Fruit fly (Drosophila melanogaster) whole organism, wandering third instar larva: Measurements from ENCODE around the gene can.

Source experiments
- Abd-B ChIP-seq: fragments of >200 bp; optimal IDR thresholded peaks from 2 replicates; lab custom pipeline; 2017; ENCODE audit warnings: missing biosample characterization, missing genetic modification characterization
- CG32264 ChIP-seq: fragments of 200-800 bp; sonication (Bioruptor generic); optimal IDR thresholded peaks from 2 replicates; lab custom pipeline; 2016; ENCODE audit warnings: missing biosample characterization, missing genetic modification characterization
- CG9705 ChIP-seq: fragments of 200-800 bp; sonication (Bioruptor generic); optimal IDR thresholded peaks from 2 replicates; lab custom pipeline; 2018; ENCODE audit warnings: missing biosample characterization, mild to moderate bottlenecking, missing genetic modification characterization
- CrebA ChIP-seq: fragments of 200-800 bp; sonication (Bioruptor generic); optimal IDR thresholded peaks from 2 replicates; lab custom pipeline; 2016; ENCODE audit warnings: missing biosample characterization, mild to moderate bottlenecking, missing genetic modification characterization, borderline replicate concordance
- Dfd ChIP-seq: fragments of >200 bp; optimal IDR thresholded peaks from 2 replicates; lab custom pipeline; 2017; ENCODE audit warnings: missing biosample characterization, missing genetic modification characterization
- Dif ChIP-seq: fragments of 200-275, 200-300 bp; sonication (Bioruptor generic); optimal IDR thresholded peaks from 2 replicates; lab custom pipeline; 2018; ENCODE audit warnings: missing biosample characterization, missing genetic modification characterization; ENCODE audit not compliant: partially characterized antibody
- GATAd ChIP-seq: sonication (Bioruptor generic); optimal IDR thresholded peaks from 2 replicates; lab custom pipeline; 2016; ENCODE audit warnings: missing biosample characterization, missing genetic modification characterization
- HLH106 ChIP-seq: fragments of 200-800 bp; optimal IDR thresholded peaks from 3 replicates; lab custom pipeline; 2019; ENCODE audit warnings: missing biosample characterization, mild to moderate bottlenecking, missing genetic modification characterization, moderate library complexity
- Hnf4 ChIP-seq: fragments of 200-800 bp; sonication (Bioruptor generic); optimal IDR thresholded peaks from 2 replicates; lab custom pipeline; 2016; ENCODE audit warnings: missing biosample characterization, mild to moderate bottlenecking, missing genetic modification characterization
- Hr78 ChIP-seq: fragments of >200 bp; optimal IDR thresholded peaks from 2 replicates; lab custom pipeline; 2017; ENCODE audit warnings: missing biosample characterization, missing genetic modification characterization
- Hr83 ChIP-seq: fragments of 200-300 bp; sonication (Bioruptor generic); optimal IDR thresholded peaks from 2 replicates; lab custom pipeline; 2016; ENCODE audit warnings: missing biosample characterization, mild to moderate bottlenecking, missing genetic modification characterization, moderate library complexity; ENCODE audit not compliant: poor library complexity, severe bottlenecking
- Jra ChIP-seq: sonication (Bioruptor generic); optimal IDR thresholded peaks from 2 replicates; lab custom pipeline; 2016; ENCODE audit warnings: missing biosample characterization, missing genetic modification characterization
- Mio ChIP-seq: sonication (Bioruptor generic); optimal IDR thresholded peaks from 2 replicates; lab custom pipeline; 2016; ENCODE audit warnings: missing biosample characterization, missing genetic modification characterization
- Myc ChIP-seq: fragments of >200 bp; optimal IDR thresholded peaks from 2 replicates; lab custom pipeline; 2017
- N ChIP-seq: fragments of >200 bp; optimal IDR thresholded peaks from 2 replicates; lab custom pipeline; 2018; ENCODE audit warnings: missing biosample characterization, missing external identifiers, missing genetic modification characterization
- OdsH ChIP-seq: fragments of 200-800 bp; sonication (Bioruptor generic); optimal IDR thresholded peaks from 2 replicates; lab custom pipeline; 2016; ENCODE audit warnings: missing biosample characterization, mild to moderate bottlenecking, missing genetic modification characterization
- Rel ChIP-seq, 2 experiments: fragments of 200-800 bp; sonication (Bioruptor generic) in 1 of 2; optimal IDR thresholded peaks; 2 replicates in 1 of 2; 3 replicates in 1 of 2; lab custom pipeline; 2016 to 2019; ENCODE audit warnings: mild to moderate bottlenecking in 2 of 2, missing biosample characterization in 2 of 2, missing genetic modification characterization in 2 of 2, moderate library complexity in 1 of 2
- Sp1 ChIP-seq: fragments of 200-800 bp; sonication (Bioruptor generic); optimal IDR thresholded peaks from 3 replicates; lab custom pipeline; 2019; ENCODE audit warnings: missing biosample characterization, mild to moderate bottlenecking, missing genetic modification characterization, moderate library complexity
- Vsx2 ChIP-seq: fragments of 200-300, 225-300 bp; sonication (Bioruptor generic); optimal IDR thresholded peaks from 2 replicates; lab custom pipeline; 2018; ENCODE audit warnings: missing biosample characterization, missing genetic modification characterization; ENCODE audit not compliant: partially characterized antibody
- br ChIP-seq: fragments of 200-800 bp; sonication (Bioruptor generic); optimal IDR thresholded peaks from 2 replicates; lab custom pipeline; 2016; ENCODE audit warnings: missing biosample characterization, missing genetic modification characterization
- brk ChIP-seq: fragments of 200-800 bp; sonication (Bioruptor generic); optimal IDR thresholded peaks from 2 replicates; lab custom pipeline; 2016; ENCODE audit warnings: missing biosample characterization, mild to moderate bottlenecking, missing genetic modification characterization
- dl ChIP-seq, 2 experiments: fragments of 175-275, 200-275 bp in 1 of 2; fragments of 200-275 bp in 1 of 2; sonication (Bioruptor generic); optimal IDR thresholded peaks; lab custom pipeline; 2018; ENCODE audit warnings: mild to moderate bottlenecking in 2 of 2, missing biosample characterization in 2 of 2, missing genetic modification characterization in 2 of 2, moderate library complexity in 2 of 2; ENCODE audit not compliant: partially characterized antibody in 2 of 2, insufficient read depth in 1 of 2
- dmrt93B ChIP-seq: fragments of 200-800 bp; sonication (Bioruptor generic); optimal IDR thresholded peaks from 2 replicates; lab custom pipeline; 2018; ENCODE audit warnings: missing biosample characterization, mild to moderate bottlenecking, missing genetic modification characterization
- dsf ChIP-seq: sonication (Bioruptor generic); optimal IDR thresholded peaks from 2 replicates; lab custom pipeline; 2016; ENCODE audit warnings: missing biosample characterization, missing genetic modification characterization, borderline replicate concordance
- ey ChIP-seq: fragments of 200-800 bp; sonication (Bioruptor generic); optimal IDR thresholded peaks from 2 replicates; lab custom pipeline; 2016; ENCODE audit warnings: missing biosample characterization, missing genetic modification characterization
- foxo ChIP-seq, 2 experiments: fragments of 200-800 bp; sonication (Bioruptor generic); optimal IDR thresholded peaks; 2 replicates in 1 of 2; 3 replicates in 1 of 2; lab custom pipeline; 2016 to 2017; ENCODE audit warnings: missing biosample characterization in 2 of 2, missing genetic modification characterization in 2 of 2
- fru ChIP-seq: fragments of 200-800 bp; sonication (Bioruptor generic); optimal IDR thresholded peaks from 3 replicates; lab custom pipeline; 2016; ENCODE audit warnings: missing biosample characterization, mild to moderate bottlenecking, missing genetic modification characterization
- h ChIP-seq: fragments of 200-800 bp; sonication (Bioruptor generic); optimal IDR thresholded peaks from 3 replicates; lab custom pipeline; 2016; ENCODE audit warnings: missing biosample characterization, mild to moderate bottlenecking, missing genetic modification characterization
- jim ChIP-seq: fragments of 175-275, 200-325 bp; sonication (Bioruptor generic); optimal IDR thresholded peaks from 2 replicates; lab custom pipeline; 2016; ENCODE audit warnings: missing biosample characterization, mild to moderate bottlenecking, missing genetic modification characterization
- lola ChIP-seq: fragments of >200 bp; optimal IDR thresholded peaks from 2 replicates; lab custom pipeline; 2017; ENCODE audit warnings: missing biosample characterization, missing genetic modification characterization
- pan ChIP-seq: fragments of >200 bp; optimal IDR thresholded peaks from 2 replicates; lab custom pipeline; 2017
- psq ChIP-seq: fragments of 200-800 bp; sonication (Bioruptor generic); optimal IDR thresholded peaks from 3 replicates; lab custom pipeline; 2017; ENCODE audit warnings: missing biosample characterization, mild to moderate bottlenecking, missing genetic modification characterization, moderate library complexity
- rgr ChIP-seq: fragments of 200-800 bp; sonication (Bioruptor generic); optimal IDR thresholded peaks from 3 replicates; lab custom pipeline; 2016; ENCODE audit warnings: missing biosample characterization, mild to moderate bottlenecking, missing genetic modification characterization
- sage ChIP-seq: fragments of 200-800 bp; sonication (Bioruptor generic); optimal IDR thresholded peaks from 2 replicates; lab custom pipeline; 2016; ENCODE audit warnings: missing biosample characterization, mild to moderate bottlenecking, missing genetic modification characterization
- sv ChIP-seq: fragments of 200-800 bp; sonication (Bioruptor generic); optimal IDR thresholded peaks from 3 replicates; lab custom pipeline; 2016; ENCODE audit warnings: missing biosample characterization, missing genetic modification characterization
- tai ChIP-seq: sonication (Bioruptor generic); optimal IDR thresholded peaks from 2 replicates; lab custom pipeline; 2016; ENCODE audit warnings: missing biosample characterization, missing genetic modification characterization
- usp ChIP-seq: fragments of >200 bp; optimal IDR thresholded peaks from 2 replicates; lab custom pipeline; 2017; ENCODE audit warnings: missing biosample characterization, missing genetic modification characterization
- woc ChIP-seq: sonication (Bioruptor generic); optimal IDR thresholded peaks from 2 replicates; lab custom pipeline; 2016; ENCODE audit warnings: missing biosample characterization, mild to moderate bottlenecking, missing genetic modification characterization

can gene

DNA sequence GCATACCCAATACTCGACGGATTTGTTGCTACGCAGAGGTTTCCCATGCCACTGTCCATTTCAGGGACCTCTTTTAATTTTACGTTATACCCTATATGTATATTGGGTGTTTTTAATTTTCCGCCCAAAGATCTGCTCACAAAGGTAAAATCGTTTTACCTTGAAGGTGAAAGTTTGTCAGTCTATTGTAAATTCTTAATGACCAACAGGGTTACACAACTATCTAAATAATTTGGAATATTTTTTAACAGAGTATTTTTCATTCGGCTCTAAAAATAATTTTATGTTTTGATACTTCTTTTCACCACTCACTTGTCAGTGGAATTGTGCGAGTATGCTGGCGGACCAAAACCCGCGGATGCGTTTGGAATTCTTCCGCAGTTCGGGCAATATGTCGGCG, 694 bp upstream of the can start:
- TF ChIP-seq Abd-B (no peak), foxo (GFP tag; optimal IDR thresholded peaks at IDR 0.05; lab: Kevin White, UChicago) (peak in 1 of 2 experiments; percentile 60), tai (GFP tag; lab: Kevin White, UChicago) (no peak), ey (peak; percentile 50), rgr (GFP tag; lab: Kevin White, UChicago) (peak; percentile 37), dl (GFP tag; optimal IDR thresholded peaks at IDR 0.05; lab: Kevin White, UChicago; ENCODE audit: insufficient read depth in 1 of 2, partially characterized antibody in 2 of 2) (no peak), Vsx2 (no peak), Hr83 (GFP tag; lab: Kevin White, UChicago) (no peak), lola (GFP tag; lab: Kevin White, UChicago) (no peak), Mio (GFP tag; lab: Kevin White, UChicago) (no peak), usp (GFP tag; lab: Kevin White, UChicago) (no peak), pan (lab: Kevin White, UChicago) (no peak), CrebA (GFP tag; lab: Kevin White, UChicago) (no peak), sage (no peak), CG32264 (GFP tag; lab: Kevin White, UChicago) (no peak), HLH106 (tag; lab: Kevin White, UChicago) (peak; percentile 57), Rel (GFP tag; optimal IDR thresholded peaks at IDR 0.05; lab: Kevin White, UChicago) (no peak), Rel (tag; optimal IDR thresholded peaks at IDR 0.05; lab: Kevin White, UChicago) (no peak), br (GFP tag; lab: Kevin White, UChicago) (peak; percentile 23), Jra (GFP tag; lab: Kevin White, UChicago) (no peak), CG9705 (no peak), OdsH (peak; percentile 56), N (GFP tag; lab: Kevin White, UChicago) (no peak), psq (GFP tag; lab: Kevin White, UChicago) (peak; percentile 26), Dif (GFP tag; lab: Kevin White, UChicago) (no peak), woc (peak; percentile 54), fru (GFP tag; lab: Kevin White, UChicago) (peak; percentile 37), Sp1 (GFP tag; lab: Kevin White, UChicago) (peak; percentile 59), brk (GFP tag; lab: Kevin White, UChicago) (no peak), dsf (GFP tag; lab: Kevin White, UChicago) (no peak), Hr78 (no peak), Dfd (GFP tag; lab: Kevin White, UChicago) (no peak), h (peak; percentile 74), jim (no peak), GATAd (no peak), Myc (lab: Kevin White, UChicago) (no peak), Hnf4 (peak; percentile 17), sv (GFP tag; lab: Kevin White, UChicago) (no peak), dmrt93B (peak; percentile 3)

DNA sequence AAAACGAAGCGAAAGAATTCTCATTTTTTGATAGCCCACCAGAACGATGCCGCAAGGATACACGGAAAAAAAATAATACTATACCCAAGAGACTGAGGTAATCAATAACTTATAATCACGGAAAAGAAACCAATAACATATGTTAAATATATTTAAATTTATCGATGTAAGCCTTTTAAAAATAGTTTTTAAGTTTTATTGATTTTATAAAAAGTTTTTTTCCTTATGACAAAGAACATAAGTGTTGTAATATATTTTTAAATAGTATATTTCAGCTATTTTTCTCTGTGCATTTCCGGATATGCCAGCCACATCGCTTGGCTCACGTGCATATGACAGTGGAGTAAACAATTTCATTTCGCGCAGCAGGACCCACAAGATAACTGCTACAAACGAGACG, 4.1 kb downstream of the can start:
- TF ChIP-seq sage (no peak), Vsx2 (no peak), Dfd (GFP tag; lab: Kevin White, UChicago) (no peak), Dif (GFP tag; lab: Kevin White, UChicago) (no peak), N (GFP tag; lab: Kevin White, UChicago) (no peak), HLH106 (tag; lab: Kevin White, UChicago) (peak; percentile 26), ey (no peak), usp (GFP tag; lab: Kevin White, UChicago) (no peak), jim (no peak), Myc (lab: Kevin White, UChicago) (no peak), foxo (GFP tag; optimal IDR thresholded peaks at IDR 0.05; lab: Kevin White, UChicago) (peak in 1 of 2 experiments; percentile 46), OdsH (peak; percentile 34), pan (lab: Kevin White, UChicago) (no peak), Sp1 (GFP tag; lab: Kevin White, UChicago) (peak; percentile 30), fru (GFP tag; lab: Kevin White, UChicago) (peak; percentile 4), rgr (GFP tag; lab: Kevin White, UChicago) (peak; percentile 13)
